Worm (Caenorhabditis elegans) whole organism, mixed stage, embryonic: ENCODE data around the gene H18N23.2.

Experiments
- bed-3 ChIP-seq: fragments of 200-800 bp; sonication (Bioruptor generic); optimal IDR thresholded peaks from 3 replicates; lab custom pipeline; 2018; ENCODE audit warnings: mild to moderate bottlenecking, missing genetic modification characterization, moderate library complexity, missing compliant biosample characterization
- blmp-1 ChIP-seq: fragments of 150-350 bp; optimal IDR thresholded peaks from 2 replicates; lab custom pipeline; 2014; ENCODE audit warnings: missing biosample characterization, missing genetic modification characterization
- elt-1 ChIP-seq: sonication (generic microtip); optimal IDR thresholded peaks from 2 replicates; lab custom pipeline; 2017; ENCODE audit warnings: missing genetic modification characterization, mild to moderate bottlenecking, missing compliant biosample characterization, antibody characterized with exemption, moderate library complexity, borderline replicate concordance; ENCODE audit not compliant: insufficient read depth
- elt-3 ChIP-seq: fragments of 150-350 bp; optimal IDR thresholded peaks from 2 replicates; lab custom pipeline; 2014; ENCODE audit warnings: missing biosample characterization, missing genetic modification characterization
- lsy-2 ChIP-seq: fragments of 150-350 bp; optimal IDR thresholded peaks from 2 replicates; lab custom pipeline; 2014; ENCODE audit warnings: missing biosample characterization, missing genetic modification characterization
- mep-1 ChIP-seq: fragments of 150-350 bp; optimal IDR thresholded peaks from 2 replicates; lab custom pipeline; 2017; ENCODE audit warnings: missing biosample characterization, missing genetic modification reagents, missing genetic modification characterization, inconsistent platforms
- mls-2 ChIP-seq: sonication (generic microtip); optimal IDR thresholded peaks from 2 replicates; lab custom pipeline; 2016; ENCODE audit warnings: mild to moderate bottlenecking, missing genetic modification characterization, moderate library complexity, missing compliant biosample characterization
- nhr-2 ChIP-seq: fragments of 150-350 bp; optimal IDR thresholded peaks from 2 replicates; lab custom pipeline; 2014; ENCODE audit warnings: missing biosample characterization, missing genetic modification characterization
- nhr-237 ChIP-seq: fragments of 150-350 bp; optimal IDR thresholded peaks from 2 replicates; lab custom pipeline; 2014; ENCODE audit warnings: missing biosample characterization, missing genetic modification characterization
- pha-4 ChIP-seq: fragments of 150-350 bp; optimal IDR thresholded peaks from 2 replicates; lab custom pipeline; 2018; ENCODE audit warnings: missing biosample characterization, missing genetic modification reagents, missing genetic modification characterization
- snpc-4 ChIP-seq: fragments of 150-350 bp; optimal IDR thresholded peaks from 2 replicates; lab custom pipeline; 2014; ENCODE audit warnings: missing biosample characterization, missing genetic modification characterization
- sptf-1 ChIP-seq: sonication (generic microtip); optimal IDR thresholded peaks from 2 replicates; lab custom pipeline; 2017; ENCODE audit warnings: mild to moderate bottlenecking, missing genetic modification characterization, moderate library complexity, missing compliant biosample characterization
- unc-62 ChIP-seq: fragments of 150-350 bp; optimal IDR thresholded peaks from 2 replicates; lab custom pipeline; 2014; ENCODE audit warnings: missing biosample characterization, missing genetic modification reagents, missing genetic modification characterization
- ztf-11 ChIP-seq: fragments of 150-350 bp; optimal IDR thresholded peaks from 2 replicates; lab custom pipeline; 2014; ENCODE audit warnings: missing biosample characterization, missing genetic modification characterization

DNA sequence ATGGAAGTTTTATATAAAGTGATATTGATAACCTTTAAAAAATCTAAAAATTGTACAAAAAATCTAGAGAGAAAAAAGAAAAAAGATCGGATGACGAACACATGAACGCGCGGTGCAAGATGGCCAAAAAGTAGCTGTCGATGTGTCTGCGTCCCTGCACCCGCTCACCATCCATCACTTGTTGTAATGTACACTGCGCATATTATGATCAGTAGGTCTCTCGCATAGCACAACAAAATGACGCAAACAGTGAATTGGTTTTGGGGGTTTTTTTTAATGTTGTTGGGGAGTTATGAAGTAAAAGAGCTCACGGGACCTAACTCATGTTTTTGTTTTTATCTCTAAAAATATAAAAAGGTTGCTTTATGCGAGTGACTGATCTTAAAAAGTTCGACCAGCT, 9.0 kb downstream of the H18N23.2 start:
- TF ChIP-seq elt-1 (tag; lab: Kevin White, UChicago) = no peak
- no peak for TF ChIP-seq pha-4 (tag; lab: Kevin White, UChicago)
- TF ChIP-seq unc-62 = no peak
- no peak for TF ChIP-seq lsy-2 (tag; lab: Kevin White, UChicago)
- no peak for TF ChIP-seq blmp-1
- TF ChIP-seq elt-3 = no peak
- TF ChIP-seq nhr-237 (tag; lab: Kevin White, UChicago) = no peak
- peak; percentile 13 for TF ChIP-seq nhr-2 (tag; lab: Kevin White, UChicago)
- TF ChIP-seq snpc-4 (tag; lab: Kevin White, UChicago) = no peak
- no peak for TF ChIP-seq mep-1 (tag; lab: Kevin White, UChicago)
- TF ChIP-seq bed-3 (GFP tag; lab: Kevin White, UChicago) = no peak
- TF ChIP-seq sptf-1 = no peak
- TF ChIP-seq mls-2 (tag; lab: Kevin White, UChicago) = no peak
- TF ChIP-seq ztf-11 = no peak
